Worm (Caenorhabditis elegans) whole organism, L4/young adult: ENCODE data around the gene ZK856.5.

Experiments used
- dao-5 ChIP-seq: sonication (generic microtip); optimal IDR thresholded peaks from 2 replicates; lab custom pipeline; 2016; ENCODE audit warnings: missing genotype, missing genetic modification characterization, moderate library complexity, missing compliant biosample characterization
- him-1 ChIP-seq: sonication (generic microtip); optimal IDR thresholded peaks from 2 replicates; lab custom pipeline; 2016; ENCODE audit warnings: missing genotype, missing genetic modification reagents, missing genetic modification characterization, missing compliant biosample characterization

DNA sequence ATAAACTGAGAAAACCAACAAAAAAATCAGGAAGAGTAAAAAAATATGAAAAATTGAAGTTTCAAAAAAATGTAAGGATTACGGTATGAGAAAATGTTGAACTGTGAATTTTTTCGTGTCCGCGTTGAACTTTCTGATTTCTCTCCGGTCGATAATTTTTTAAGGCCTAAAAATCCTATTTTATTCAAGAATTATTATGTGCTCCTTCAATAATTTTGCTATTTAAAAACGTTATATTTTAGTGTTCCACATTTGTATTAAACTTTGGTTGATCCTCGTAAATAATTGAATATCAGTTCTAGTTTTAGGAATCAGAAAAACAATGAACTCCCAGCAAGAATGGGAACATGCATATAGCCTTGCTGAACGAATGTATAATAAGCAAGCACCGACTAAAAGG lies 22.7 kb upstream of the ZK856.5 start, which contains the start of gene hpo-40:
- TF ChIP-seq him-1 (tag; lab: Kevin White, UChicago) (no peak), dao-5 (tag; lab: Kevin White, UChicago) (no peak)
